Fruit fly (Drosophila melanogaster) whole organism, embryonic: ENCODE data around the gene CG12493.

Source experiments
- CG15011 ChIP-seq: fragments of 200-800 bp; sonication (Bioruptor generic); optimal IDR thresholded peaks from 3 replicates; lab custom pipeline; 2018; ENCODE audit warnings: missing biosample characterization, mild to moderate bottlenecking, missing genetic modification characterization
- CG4854 ChIP-seq: fragments of 200-800 bp; sonication (Bioruptor generic); optimal IDR thresholded peaks from 2 replicates; lab custom pipeline; 2016; ENCODE audit warnings: missing biosample characterization, missing genetic modification characterization, inconsistent platforms
- CG7271 ChIP-seq: fragments of 200-800 bp; sonication (Bioruptor generic); optimal IDR thresholded peaks from 2 replicates; lab custom pipeline; 2018; ENCODE audit warnings: missing biosample characterization, mild to moderate bottlenecking, missing genetic modification characterization, moderate library complexity
- CG7928 ChIP-seq: fragments of 200-800 bp; sonication (Bioruptor generic); optimal IDR thresholded peaks from 2 replicates; lab custom pipeline; 2017; ENCODE audit warnings: missing biosample characterization, mild to moderate bottlenecking, missing genetic modification characterization
- Gsc ChIP-seq: fragments of 200-800 bp; sonication (Bioruptor generic); IDR thresholded peaks from 2 replicates; pipeline ENCODE4 v1.3.6; 2022; ENCODE audit warnings: missing biosample characterization, missing genetic modification characterization
- ato ChIP-seq: fragments of 200-800 bp; sonication (Bioruptor generic); IDR thresholded peaks from 2 replicates; pipeline ENCODE4 v1.3.6; 2022; ENCODE audit warnings: missing biosample characterization, missing genetic modification characterization; ENCODE audit not compliant: partially characterized antibody
- dm ChIP-seq: fragments of 200-800 bp; sonication (Bioruptor generic); optimal IDR thresholded peaks from 3 replicates; lab custom pipeline; 2016; ENCODE audit warnings: missing biosample characterization, missing genetic modification characterization
- eve ChIP-seq, 2 experiments: fragments of >200 bp; optimal IDR thresholded peaks; 2 replicates each; lab custom pipeline; 2017; ENCODE audit warnings: missing biosample characterization in 2 of 2, missing genetic modification characterization in 2 of 2
- psq ChIP-seq: fragments of 200-800 bp; sonication (Bioruptor generic); optimal IDR thresholded peaks from 2 replicates; lab custom pipeline; 2017; ENCODE audit warnings: missing biosample characterization, missing genetic modification characterization
- pum ChIP-seq: fragments of 200-800 bp; sonication (Bioruptor generic); optimal IDR thresholded peaks from 2 replicates; lab custom pipeline; 2016; ENCODE audit warnings: missing biosample characterization, missing genetic modification characterization

- TF ChIP-seq CG15011 = no peak
- no peak for TF ChIP-seq psq (GFP tag; lab: Kevin White, UChicago)
- TF ChIP-seq eve (GFP tag; optimal IDR thresholded peaks at IDR 0.05; lab: Kevin White, UChicago) = no peak
- TF ChIP-seq Gsc = no peak
- no peak for TF ChIP-seq ato (GFP tag; lab: Robert Waterston, UW)
- no peak for TF ChIP-seq CG7271 (tag; lab: Kevin White, UChicago)
- TF ChIP-seq pum (GFP tag; lab: Kevin White, UChicago) = no peak
- no peak for TF ChIP-seq dm (GFP tag; lab: Kevin White, UChicago)
- TF ChIP-seq CG7928 (GFP tag; lab: Kevin White, UChicago) = no peak
- TF ChIP-seq CG4854 (GFP tag; lab: Kevin White, UChicago) = no peak
Measured at dm6 chr3L:4747119-4747851, 6.3 kb downstream of the CG12493 start.
